Fruit fly (Drosophila melanogaster) whole organism, embryonic: ENCODE measurements around the gene DCTN1-p150.

ENCODE experiments used
- Abd-B ChIP-seq: fragments of 200-800 bp; sonication (Bioruptor generic); optimal IDR thresholded peaks from 2 replicates; lab custom pipeline; 2018; ENCODE audit warnings: missing biosample characterization, mild to moderate bottlenecking, missing genetic modification characterization, moderate library complexity
- CG10267 ChIP-seq: fragments of 200-800 bp; sonication (Bioruptor generic); optimal IDR thresholded peaks from 2 replicates; lab custom pipeline; 2018; ENCODE audit warnings: missing biosample characterization, mild to moderate bottlenecking, missing genetic modification characterization, moderate library complexity
- CG11085 ChIP-seq: fragments of 200-800 bp; sonication (Bioruptor generic); IDR thresholded peaks from 2 replicates; pipeline ENCODE4 v1.3.6; 2022; ENCODE audit warnings: missing biosample characterization, missing genetic modification characterization
- CG13624 ChIP-seq: fragments of 200-800 bp; sonication (Bioruptor generic); optimal IDR thresholded peaks from 2 replicates; lab custom pipeline; 2016; ENCODE audit warnings: missing biosample characterization, missing genetic modification characterization
- CG14050 ChIP-seq: fragments of 200-800 bp; sonication (Bioruptor generic); IDR thresholded peaks from 3 replicates; pipeline ENCODE4 v1.3.6; 2022; ENCODE audit warnings: missing biosample characterization, missing genetic modification characterization
- CG14710 ChIP-seq: fragments of 200-800 bp; sonication (Bioruptor generic); optimal IDR thresholded peaks from 3 replicates; lab custom pipeline; 2019; ENCODE audit warnings: missing biosample characterization, mild to moderate bottlenecking, missing genetic modification characterization, moderate library complexity
- CG14965 ChIP-seq: fragments of 200-800 bp; sonication (Bioruptor generic); optimal IDR thresholded peaks from 2 replicates; lab custom pipeline; 2016; ENCODE audit warnings: missing biosample characterization, missing genetic modification characterization, borderline replicate concordance
- CG15011 ChIP-seq: fragments of 200-800 bp; sonication (Bioruptor generic); optimal IDR thresholded peaks from 3 replicates; lab custom pipeline; 2018; ENCODE audit warnings: missing biosample characterization, mild to moderate bottlenecking, missing genetic modification characterization
- CG1529 ChIP-seq: fragments of 200-800 bp; sonication (Bioruptor generic); optimal IDR thresholded peaks from 3 replicates; lab custom pipeline; 2018; ENCODE audit warnings: missing biosample characterization, missing genetic modification characterization
- CG16779 ChIP-seq: fragments of 200-800 bp; sonication (Bioruptor generic); IDR thresholded peaks from 2 replicates; pipeline ENCODE4 v1.3.6; 2022; ENCODE audit warnings: missing biosample characterization, missing genetic modification characterization
- CG17802 ChIP-seq: fragments of 200-800 bp; sonication (Bioruptor generic); optimal IDR thresholded peaks from 2 replicates; lab custom pipeline; 2018; ENCODE audit warnings: missing biosample characterization, mild to moderate bottlenecking, missing genetic modification characterization, moderate library complexity
- CG2875 ChIP-seq: fragments of 200-800 bp; sonication (Bioruptor generic); optimal IDR thresholded peaks from 2 replicates; lab custom pipeline; 2017; ENCODE audit warnings: missing biosample characterization, mild to moderate bottlenecking, missing genetic modification characterization, missing genetic modification reagents
- CG31224 ChIP-seq: fragments of 200-800 bp; sonication (Bioruptor generic); IDR thresholded peaks from 2 replicates; pipeline ENCODE4 v1.3.6; 2022; ENCODE audit warnings: missing biosample characterization, missing genetic modification characterization
- CG4730 ChIP-seq: fragments of 200-800 bp; sonication (Bioruptor generic); IDR thresholded peaks from 2 replicates; pipeline ENCODE4 v1.3.6; 2022; ENCODE audit warnings: missing biosample characterization, missing genetic modification characterization
- CG7357 ChIP-seq: fragments of 200-800 bp; sonication (Bioruptor generic); IDR thresholded peaks from 3 replicates; pipeline ENCODE4 v1.3.6; 2022; ENCODE audit warnings: missing biosample characterization, missing genetic modification characterization
- CoRest ChIP-seq: fragments of 200-800 bp; sonication (Bioruptor generic); optimal IDR thresholded peaks from 3 replicates; lab custom pipeline; 2018; ENCODE audit warnings: missing biosample characterization, mild to moderate bottlenecking, missing genetic modification characterization, moderate library complexity
- D19A ChIP-seq: fragments of 200-800 bp; optimal IDR thresholded peaks from 3 replicates; lab custom pipeline; 2019; ENCODE audit warnings: missing biosample characterization, mild to moderate bottlenecking, missing genetic modification characterization, moderate library complexity
- Gsc ChIP-seq: fragments of 200-800 bp; sonication (Bioruptor generic); IDR thresholded peaks from 2 replicates; pipeline ENCODE4 v1.3.6; 2022; ENCODE audit warnings: missing biosample characterization, missing genetic modification characterization
- H2.0 ChIP-seq: fragments of 200-800 bp; sonication (Bioruptor generic); IDR thresholded peaks from 2 replicates; pipeline ENCODE4 v1.3.6; 2022; ENCODE audit warnings: missing biosample characterization, missing genetic modification characterization
- HHEX ChIP-seq: fragments of 200-800 bp; sonication (Bioruptor generic); optimal IDR thresholded peaks from 3 replicates; lab custom pipeline; 2017; ENCODE audit warnings: missing biosample characterization, mild to moderate bottlenecking, missing genetic modification characterization, missing genetic modification reagents
- Hr51 ChIP-seq, 2 experiments: fragments of 200-800 bp; sonication (Bioruptor generic); optimal IDR thresholded peaks; 2 replicates in 1 of 2; 3 replicates in 1 of 2; lab custom pipeline; 2016 to 2018; ENCODE audit warnings: missing biosample characterization in 2 of 2, missing genetic modification characterization in 2 of 2, mild to moderate bottlenecking in 1 of 2, moderate library complexity in 1 of 2
- NC2α ChIP-seq: fragments of 200-800 bp; sonication (Bioruptor generic); optimal IDR thresholded peaks from 2 replicates; lab custom pipeline; 2016; ENCODE audit warnings: missing biosample characterization, missing genetic modification characterization
- Rfx ChIP-seq: fragments of 200-800 bp; sonication (Bioruptor generic); IDR thresholded peaks from 2 replicates; pipeline ENCODE4 v1.3.6; 2022; ENCODE audit warnings: missing biosample characterization, missing genetic modification characterization
- Sin3A ChIP-seq: fragments of >200 bp; optimal IDR thresholded peaks from 2 replicates; lab custom pipeline; 2018
- Spps ChIP-seq: fragments of 200-800 bp; sonication (Bioruptor generic); optimal IDR thresholded peaks from 2 replicates; lab custom pipeline; 2018; ENCODE audit warnings: missing biosample characterization, mild to moderate bottlenecking, missing genetic modification characterization
- Sry-δ ChIP-seq: fragments of 200-800 bp; sonication (Bioruptor generic); optimal IDR thresholded peaks from 2 replicates; lab custom pipeline; 2016; ENCODE audit warnings: missing biosample characterization, missing genetic modification characterization
- ash1 ChIP-seq: fragments of 200-800 bp; sonication (Bioruptor generic); optimal IDR thresholded peaks from 2 replicates; lab custom pipeline; 2018; ENCODE audit warnings: missing biosample characterization, mild to moderate bottlenecking, missing genetic modification characterization
- az2 ChIP-seq: fragments of 200-800 bp; sonication (Bioruptor generic); optimal IDR thresholded peaks from 3 replicates; lab custom pipeline; 2016; ENCODE audit warnings: missing biosample characterization, missing genetic modification characterization
- br ChIP-seq: fragments of >200 bp; optimal IDR thresholded peaks from 2 replicates; lab custom pipeline; 2017
- cwo ChIP-seq: fragments of 200-800 bp; sonication (Bioruptor generic); optimal IDR thresholded peaks from 3 replicates; lab custom pipeline; 2017; ENCODE audit warnings: missing biosample characterization, missing genetic modification characterization, mild to moderate bottlenecking, moderate library complexity, missing genetic modification reagents
- dimm ChIP-seq: fragments of 200-800 bp; sonication (Bioruptor generic); IDR thresholded peaks from 2 replicates; pipeline ENCODE4 v1.3.6; 2022; ENCODE audit warnings: missing biosample characterization, missing genetic modification characterization
- dm ChIP-seq: fragments of 200-800 bp; sonication (Bioruptor generic); optimal IDR thresholded peaks from 3 replicates; lab custom pipeline; 2016; ENCODE audit warnings: missing biosample characterization, missing genetic modification characterization
- gcm ChIP-seq: fragments of 200-800 bp; sonication (Bioruptor generic); optimal IDR thresholded peaks from 2 replicates; lab custom pipeline; 2019; ENCODE audit warnings: missing biosample characterization, mild to moderate bottlenecking, missing genetic modification characterization, moderate library complexity
- gsb-n ChIP-seq: fragments of 200-800 bp; sonication (Bioruptor generic); optimal IDR thresholded peaks from 3 replicates; lab custom pipeline; 2018; ENCODE audit warnings: missing biosample characterization, mild to moderate bottlenecking, missing genetic modification characterization
- her ChIP-seq: fragments of 200-800 bp; sonication (Bioruptor generic); optimal IDR thresholded peaks from 2 replicates; lab custom pipeline; 2016; ENCODE audit warnings: missing biosample characterization, missing genetic modification characterization
- jigr1 ChIP-seq: fragments of 200-800 bp; sonication (Bioruptor generic); IDR thresholded peaks from 3 replicates; pipeline ENCODE4 v1.3.6; 2022; ENCODE audit warnings: missing biosample characterization, missing genetic modification characterization
- kni ChIP-seq: fragments of 200-800 bp; sonication (Bioruptor generic); optimal IDR thresholded peaks from 3 replicates; lab custom pipeline; 2017; ENCODE audit warnings: mild to moderate bottlenecking, missing biosample characterization, missing genetic modification reagents, missing genetic modification characterization
- knrl ChIP-seq: fragments of 200-800 bp; sonication (Bioruptor generic); IDR thresholded peaks from 3 replicates; pipeline ENCODE4 v1.3.6; 2022; ENCODE audit warnings: missing biosample characterization, missing genetic modification characterization; ENCODE audit not compliant: partially characterized antibody
- pan ChIP-seq, 4 experiments: fragments of >200 bp in 3 of 4; fragments of 200-800 bp in 1 of 4; sonication (Bioruptor generic) in 1 of 4; optimal IDR thresholded peaks in 3 of 4; IDR thresholded peaks in 1 of 4; 2 replicates each; pipeline versions ENCODE4 v1.3.6 to Lab custom; 2017 to 2022; ENCODE audit warnings: missing biosample characterization in 2 of 4, missing genetic modification characterization in 2 of 4, mixed read lengths in 1 of 4
- ranshi ChIP-seq: fragments of 200-800 bp; sonication (Bioruptor generic); IDR thresholded peaks from 2 replicates; pipeline ENCODE4 v1.3.6; 2022; ENCODE audit warnings: missing biosample characterization, missing genetic modification characterization
- repo ChIP-seq: fragments of 200-800 bp; sonication (Bioruptor generic); optimal IDR thresholded peaks from 2 replicates; lab custom pipeline; 2016; ENCODE audit warnings: missing biosample characterization, missing genetic modification characterization
- sens-2 ChIP-seq: fragments of 200-800 bp; sonication (Bioruptor generic); IDR thresholded peaks from 2 replicates; pipeline ENCODE4 v1.3.6; 2022; ENCODE audit warnings: missing biosample characterization, missing genetic modification characterization
- seq ChIP-seq: fragments of 200-800 bp; sonication (Bioruptor generic); IDR thresholded peaks from 2 replicates; pipeline ENCODE4 v1.3.6; 2022; ENCODE audit warnings: missing biosample characterization, missing genetic modification characterization
- sisA ChIP-seq: fragments of 200-800 bp; sonication (Bioruptor generic); IDR thresholded peaks from 2 replicates; pipeline ENCODE4 v1.3.6; 2022; ENCODE audit warnings: missing biosample characterization, missing genetic modification characterization
- slou ChIP-seq: fragments of 200-800 bp; sonication (Bioruptor generic); optimal IDR thresholded peaks from 3 replicates; lab custom pipeline; 2016; ENCODE audit warnings: missing biosample characterization, missing genetic modification characterization
- sna ChIP-seq: fragments of 200-800 bp; sonication (Bioruptor generic); IDR thresholded peaks from 2 replicates; pipeline ENCODE4 v1.3.6; 2022; ENCODE audit warnings: missing biosample characterization, missing genetic modification characterization; ENCODE audit not compliant: partially characterized antibody
- sr ChIP-seq: fragments of 200-800 bp; sonication (Bioruptor generic); IDR thresholded peaks from 3 replicates; pipeline ENCODE4 v1.3.6; 2022; ENCODE audit warnings: missing biosample characterization, missing genetic modification characterization
- toy ChIP-seq: fragments of 200-800 bp; sonication (Bioruptor generic); IDR thresholded peaks from 2 replicates; pipeline ENCODE4 v1.3.6; 2022; ENCODE audit warnings: missing biosample characterization, missing genetic modification characterization
- trh ChIP-seq: fragments of 200-800 bp; sonication (Bioruptor generic); optimal IDR thresholded peaks from 2 replicates; lab custom pipeline; 2016; ENCODE audit warnings: missing biosample characterization, missing genetic modification characterization
- unc-4 ChIP-seq: fragments of 200-800 bp; sonication (Bioruptor generic); IDR thresholded peaks from 2 replicates; pipeline ENCODE4 v1.3.6; 2022; ENCODE audit warnings: missing biosample characterization, missing genetic modification characterization; ENCODE audit not compliant: partially characterized antibody

The DCTN1-p150 gene

dm6 chr3L:13903186-13904020 lies 25.8 kb upstream of the DCTN1-p150 start, which contains the start of gene dysc (continued):
- no peak; the same call in 1 of the 2 replicates for TF ChIP-seq Rfx (GFP tag; lab: Robert Waterston, UW)
- no peak for TF ChIP-seq az2 (GFP tag; lab: Kevin White, UChicago)
- TF ChIP-seq CG31224: no peak
- no peak for TF ChIP-seq ash1 (GFP tag; lab: Kevin White, UChicago)
- no peak for TF ChIP-seq Spps
- no peak for TF ChIP-seq br (lab: Kevin White, UChicago)
- no peak for TF ChIP-seq NC2α (GFP tag; lab: Kevin White, UChicago)
- no peak for TF ChIP-seq CG13624 (GFP tag; lab: Kevin White, UChicago)
- no peak for TF ChIP-seq CG14050
- TF ChIP-seq pan (optimal IDR thresholded peaks at IDR 0.05; lab: Kevin White, UChicago): no peak
- TF ChIP-seq pan (GFP tag; optimal IDR thresholded peaks at IDR 0.05 in 1 of 2, IDR thresholded peaks at IDR 0.05 in 1 of 2): peak in 1 of 2 experiments; percentile 43
- TF ChIP-seq Hr51 (GFP tag; optimal IDR thresholded peaks at IDR 0.05; lab: Kevin White, UChicago): peak in 1 of 2 experiments; percentile 64
- TF ChIP-seq sr: no peak
- TF ChIP-seq Abd-B: no peak
- TF ChIP-seq kni: no peak
- no peak for TF ChIP-seq sisA (GFP tag; lab: Robert Waterston, UW)
- no peak for TF ChIP-seq gcm (GFP tag; lab: Kevin White, UChicago)
- TF ChIP-seq CG16779 (GFP tag; lab: Robert Waterston, UW): 0 out of 2 replicates have a peak, but pooled peaks have one; percentile 45
- no peak for TF ChIP-seq seq (GFP tag; lab: Robert Waterston, UW)
- peak; percentile 16 for TF ChIP-seq HHEX
- TF ChIP-seq Gsc (GFP tag; lab: Robert Waterston, UW): no peak
- no peak for TF ChIP-seq her (GFP tag; lab: Kevin White, UChicago)
- no peak for TF ChIP-seq CG17802 (tag; lab: Kevin White, UChicago)
- no peak for TF ChIP-seq CG10267 (tag; lab: Kevin White, UChicago)
- no peak for TF ChIP-seq unc-4 (GFP tag; lab: Robert Waterston, UW)
- TF ChIP-seq CG15011 (GFP tag; lab: Kevin White, UChicago): no peak
- TF ChIP-seq sna: no peak
- no peak for TF ChIP-seq knrl (GFP tag; lab: Robert Waterston, UW)
- TF ChIP-seq dimm (GFP tag; lab: Robert Waterston, UW): no peak
- TF ChIP-seq gsb-n (tag; lab: Kevin White, UChicago): no peak
- TF ChIP-seq CG2875: no peak
- no peak for TF ChIP-seq trh
- TF ChIP-seq cwo (GFP tag; lab: Kevin White, UChicago): peak; percentile 34
- no peak for TF ChIP-seq toy
- TF ChIP-seq H2.0 (GFP tag; lab: Robert Waterston, UW): no peak
- no peak for TF ChIP-seq Sin3A (lab: Kevin White, UChicago)
- no peak for TF ChIP-seq dm
- no peak for TF ChIP-seq sens-2 (GFP tag; lab: Robert Waterston, UW)
- no peak for TF ChIP-seq jigr1 (GFP tag; lab: Robert Waterston, UW)
- no peak for TF ChIP-seq ranshi (GFP tag; lab: Robert Waterston, UW)
- TF ChIP-seq D19A (tag; lab: Kevin White, UChicago): peak; percentile 27
- TF ChIP-seq CG4730 (GFP tag; lab: Robert Waterston, UW): no peak
- no peak for TF ChIP-seq CG14710 (tag; lab: Kevin White, UChicago)
- peak; percentile 56 for TF ChIP-seq CoRest
- no peak for TF ChIP-seq repo (GFP tag; lab: Kevin White, UChicago)
- no peak for TF ChIP-seq CG14965 (GFP tag; lab: Kevin White, UChicago)
- TF ChIP-seq CG1529 (GFP tag; lab: Kevin White, UChicago): no peak
- no peak for TF ChIP-seq CG11085 (GFP tag; lab: Robert Waterston, UW)
- no peak for TF ChIP-seq slou (GFP tag; lab: Kevin White, UChicago)
- TF ChIP-seq Sry-δ (GFP tag; lab: Kevin White, UChicago): no peak
- TF ChIP-seq CG7357 (GFP tag; lab: Robert Waterston, UW): no peak
